Worm (Caenorhabditis elegans): ENCODE data around the gene Y76B12C.9.

DNA sequence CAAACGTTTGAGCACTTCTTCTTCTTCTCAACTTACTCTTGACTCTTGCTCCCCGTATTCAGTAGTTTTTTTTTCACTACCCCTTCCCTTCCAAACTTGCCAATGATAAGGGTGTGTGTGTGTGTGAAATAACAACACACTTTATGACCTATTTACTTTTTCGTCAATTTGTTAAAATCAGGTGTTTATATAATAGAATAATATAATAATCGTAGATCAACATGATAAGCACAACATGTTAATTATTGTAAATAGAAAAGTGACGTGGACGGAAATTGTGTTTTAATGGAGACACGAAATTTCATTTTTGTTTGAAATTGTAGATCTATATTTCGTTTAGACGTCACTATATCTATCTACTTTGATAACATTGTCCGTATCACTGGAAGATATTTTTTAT lies 43.5 kb upstream of the Y76B12C.9 start:
- TF ChIP-seq lsy-2 (tag; optimal IDR thresholded peaks at IDR 0.05) (no peak), C16A3.4 (tag; optimal IDR thresholded peaks at IDR 0.05) (no peak), nhr-85 (tag) (no peak), vab-15 (tag; optimal IDR thresholded peaks at IDR 0.05) (no peak), skn-1 (tag; optimal IDR thresholded peaks at IDR 0.05) (no peak), mdl-1 (tag; optimal IDR thresholded peaks at IDR 0.05) (no peak), ama-1 (optimal IDR thresholded peaks at IDR 0.05) (no peak), aly-2 (tag; optimal IDR thresholded peaks at IDR 0.05) (no peak), fos-1 (tag; optimal IDR thresholded peaks at IDR 0.05) (no peak)

All from whole organism, L1 larva.